Fruit fly (Drosophila melanogaster) whole organism, embryonic: ENCODE measurements around the gene pnr.
A peak's percentile ranks its signal among the peaks of the same experiment; 100 is the strongest.

Experiments used
- ATbp ChIP-seq: fragments of 200-800 bp; sonication (Bioruptor generic); optimal IDR thresholded peaks from 2 replicates; lab custom pipeline; 2017; ENCODE audit warnings: missing biosample characterization, mild to moderate bottlenecking, missing genetic modification characterization, missing genetic modification reagents
- Bteb2 ChIP-seq: fragments of 200-800 bp; sonication (Bioruptor generic); optimal IDR thresholded peaks from 2 replicates; lab custom pipeline; 2016; ENCODE audit warnings: missing biosample characterization, missing genetic modification characterization
- CG10431 ChIP-seq: fragments of 200-800 bp; sonication (Bioruptor generic); optimal IDR thresholded peaks from 3 replicates; lab custom pipeline; 2018; ENCODE audit warnings: missing biosample characterization, mild to moderate bottlenecking, missing genetic modification characterization
- CG11723 ChIP-seq: fragments of 200-800 bp; sonication (Bioruptor generic); optimal IDR thresholded peaks from 2 replicates; lab custom pipeline; 2017; ENCODE audit warnings: missing biosample characterization, mild to moderate bottlenecking, missing genetic modification characterization
- CG1233 ChIP-seq: fragments of 200-800 bp; sonication (Bioruptor generic); optimal IDR thresholded peaks from 4 replicates; lab custom pipeline; 2018; ENCODE audit warnings: missing biosample characterization, mild to moderate bottlenecking, missing genetic modification characterization
- CG15479 ChIP-seq: fragments of 200-800 bp; sonication (Bioruptor generic); optimal IDR thresholded peaks from 3 replicates; lab custom pipeline; 2019; ENCODE audit warnings: missing biosample characterization, mild to moderate bottlenecking, missing genetic modification characterization, moderate library complexity
- CG17328 ChIP-seq: fragments of 200-800 bp; sonication (Bioruptor generic); IDR thresholded peaks from 2 replicates; pipeline ENCODE4 v1.3.6; 2022; ENCODE audit warnings: missing biosample characterization, missing genetic modification characterization
- CG17359 ChIP-seq: fragments of 200-800 bp; sonication (Bioruptor generic); optimal IDR thresholded peaks from 3 replicates; lab custom pipeline; 2018; ENCODE audit warnings: missing biosample characterization, mild to moderate bottlenecking, missing genetic modification characterization, moderate library complexity
- CG17385 ChIP-seq: fragments of 200-800 bp; sonication (Bioruptor generic); optimal IDR thresholded peaks from 3 replicates; lab custom pipeline; 2018; ENCODE audit warnings: missing biosample characterization, mild to moderate bottlenecking, missing genetic modification characterization
- CG17612 ChIP-seq: fragments of 200-800 bp; sonication (Bioruptor generic); IDR thresholded peaks from 2 replicates; pipeline ENCODE4 v1.3.6; 2022; ENCODE audit warnings: missing biosample characterization, missing genetic modification characterization
- CG17912 ChIP-seq: fragments of 200-800 bp; sonication (Bioruptor generic); optimal IDR thresholded peaks from 2 replicates; lab custom pipeline; 2018; ENCODE audit warnings: missing biosample characterization, mild to moderate bottlenecking, missing genetic modification characterization
- CG2120 ChIP-seq: fragments of 200-800 bp; sonication (Bioruptor generic); optimal IDR thresholded peaks from 3 replicates; lab custom pipeline; 2016; ENCODE audit warnings: missing biosample characterization, missing genetic modification characterization
- CG2875 ChIP-seq: fragments of 200-800 bp; sonication (Bioruptor generic); optimal IDR thresholded peaks from 2 replicates; lab custom pipeline; 2017; ENCODE audit warnings: missing biosample characterization, mild to moderate bottlenecking, missing genetic modification characterization, missing genetic modification reagents
- CG3281 ChIP-seq: fragments of 200-800 bp; sonication (Bioruptor generic); optimal IDR thresholded peaks from 3 replicates; lab custom pipeline; 2017; ENCODE audit warnings: missing biosample characterization, mild to moderate bottlenecking, missing genetic modification characterization
- CG4360 ChIP-seq: fragments of 200-800 bp; sonication (Bioruptor generic); IDR thresholded peaks from 2 replicates; pipeline ENCODE4 v1.3.6; 2022; ENCODE audit warnings: missing biosample characterization, missing genetic modification characterization
- CG4424 ChIP-seq: fragments of 200-800 bp; sonication (Bioruptor generic); optimal IDR thresholded peaks from 3 replicates; lab custom pipeline; 2016; ENCODE audit warnings: missing biosample characterization, missing genetic modification characterization
- CG6654 ChIP-seq: fragments of 200-800 bp; sonication (Bioruptor generic); optimal IDR thresholded peaks from 2 replicates; lab custom pipeline; 2017; ENCODE audit warnings: missing biosample characterization, mild to moderate bottlenecking, missing genetic modification characterization
- CG6813 ChIP-seq: fragments of 200-800 bp; sonication (Bioruptor generic); optimal IDR thresholded peaks from 2 replicates; lab custom pipeline; 2017; ENCODE audit warnings: missing biosample characterization, missing genetic modification characterization, mild to moderate bottlenecking, moderate library complexity, missing genetic modification reagents
- CG8359 ChIP-seq: fragments of 200-800 bp; sonication (Bioruptor generic); optimal IDR thresholded peaks from 2 replicates; lab custom pipeline; 2017; ENCODE audit warnings: missing biosample characterization, mild to moderate bottlenecking, missing genetic modification characterization, borderline replicate concordance
- D ChIP-seq, 2 experiments: fragments of 200-800 bp in 1 of 2; fragments of >200 bp in 1 of 2; sonication (Bioruptor generic) in 1 of 2; optimal IDR thresholded peaks; 2 replicates in 1 of 2; 3 replicates in 1 of 2; lab custom pipeline; 2017; ENCODE audit warnings: mild to moderate bottlenecking in 1 of 2, missing biosample characterization in 1 of 2, missing genetic modification characterization in 1 of 2, missing genetic modification reagents in 1 of 2
- GATAe ChIP-seq: fragments of 200-800 bp; sonication (Bioruptor generic); conservative IDR thresholded peaks from 2 replicates; pipeline ENCODE4 v1.3.6; 2022; ENCODE audit warnings: missing biosample characterization, missing genetic modification characterization
- Gug ChIP-seq: fragments of 200-800 bp; sonication (Bioruptor generic); IDR thresholded peaks from 4 replicates; pipeline ENCODE4 v1.3.6; 2022; ENCODE audit warnings: missing biosample characterization, missing genetic modification characterization
- Hey ChIP-seq: fragments of 200-800 bp; sonication (Bioruptor generic); optimal IDR thresholded peaks from 3 replicates; lab custom pipeline; 2018; ENCODE audit warnings: missing biosample characterization, mild to moderate bottlenecking, missing genetic modification characterization
- HmgZ ChIP-seq: fragments of 200-800 bp; sonication (Bioruptor generic); optimal IDR thresholded peaks from 2 replicates; lab custom pipeline; 2018; ENCODE audit warnings: missing biosample characterization, mild to moderate bottlenecking, missing genetic modification characterization
- Med ChIP-seq: fragments of 200-800 bp; sonication (Bioruptor generic); peaks from one replicate; lab custom pipeline; 2016; ENCODE audit warnings: missing biosample characterization, missing genetic modification characterization, mild to moderate bottlenecking, inconsistent platforms, moderate library complexity
- Oaz ChIP-seq: fragments of 200-800 bp; sonication (Bioruptor generic); IDR thresholded peaks from 2 replicates; pipeline ENCODE4 v1.3.6; 2022; ENCODE audit warnings: missing biosample characterization, missing genetic modification characterization
- PHDP ChIP-seq: fragments of 200-800 bp; sonication (Bioruptor generic); optimal IDR thresholded peaks from 3 replicates; lab custom pipeline; 2018; ENCODE audit warnings: missing biosample characterization, mild to moderate bottlenecking, missing genetic modification characterization, moderate library complexity
- bcd ChIP-seq: fragments of 200-800 bp; sonication (Bioruptor generic); optimal IDR thresholded peaks from 2 replicates; lab custom pipeline; 2017; ENCODE audit warnings: missing biosample characterization, mild to moderate bottlenecking, missing genetic modification characterization
- crc ChIP-seq: fragments of 200-800 bp; sonication (Bioruptor generic); optimal IDR thresholded peaks from 2 replicates; lab custom pipeline; 2016; ENCODE audit warnings: missing biosample characterization, missing genetic modification characterization
- croc ChIP-seq: fragments of 200-800 bp; sonication (Bioruptor generic); conservative IDR thresholded peaks from 3 replicates; pipeline ENCODE4 v1.3.6; 2022; ENCODE audit warnings: missing biosample characterization, missing genetic modification characterization
- crol ChIP-seq: fragments of 200-800 bp; sonication (Bioruptor generic); IDR thresholded peaks from 2 replicates; pipeline ENCODE4 v1.3.6; 2022; ENCODE audit warnings: missing biosample characterization, missing genetic modification characterization
- fd102C ChIP-seq: fragments of 200-800 bp; sonication (Bioruptor generic); optimal IDR thresholded peaks from 2 replicates; lab custom pipeline; 2018; ENCODE audit warnings: missing biosample characterization, mild to moderate bottlenecking, missing genetic modification characterization, moderate library complexity
- fd64A ChIP-seq: fragments of 200-800 bp; sonication (Bioruptor generic); optimal IDR thresholded peaks from 3 replicates; lab custom pipeline; 2018; ENCODE audit warnings: missing biosample characterization, mild to moderate bottlenecking, missing genetic modification characterization
- hkb ChIP-seq, 2 experiments: fragments of 200-800 bp in 1 of 2; fragments of >200 bp in 1 of 2; sonication (Bioruptor generic) in 1 of 2; IDR thresholded peaks in 1 of 2; optimal IDR thresholded peaks in 1 of 2; 2 replicates each; pipeline versions ENCODE4 v1.3.6 to Lab custom; 2017 to 2022; ENCODE audit warnings: missing biosample characterization in 1 of 2, missing genetic modification characterization in 1 of 2
- kah ChIP-seq: fragments of 200-800 bp; sonication (Bioruptor generic); optimal IDR thresholded peaks from 2 replicates; lab custom pipeline; 2018; ENCODE audit warnings: missing biosample characterization, mild to moderate bottlenecking, missing genetic modification characterization
- ken ChIP-seq: fragments of 200-800 bp; sonication (Bioruptor generic); IDR thresholded peaks from 3 replicates; pipeline ENCODE4 v1.3.6; 2022; ENCODE audit warnings: missing biosample characterization, missing genetic modification characterization
- kni ChIP-seq: fragments of 200-800 bp; sonication (Bioruptor generic); optimal IDR thresholded peaks from 3 replicates; lab custom pipeline; 2017; ENCODE audit warnings: mild to moderate bottlenecking, missing biosample characterization, missing genetic modification reagents, missing genetic modification characterization
- lab ChIP-seq: fragments of 200-800 bp; sonication (Bioruptor generic); optimal IDR thresholded peaks from 3 replicates; lab custom pipeline; 2017; ENCODE audit warnings: missing biosample characterization, missing genetic modification characterization, mild to moderate bottlenecking, moderate library complexity, missing genetic modification reagents
- org-1 ChIP-seq: fragments of 200-800 bp; sonication (Bioruptor generic); optimal IDR thresholded peaks from 2 replicates; lab custom pipeline; 2017; ENCODE audit warnings: missing biosample characterization, missing genetic modification characterization
- otp ChIP-seq: fragments of 200-800 bp; sonication (Bioruptor generic); IDR thresholded peaks from 3 replicates; pipeline ENCODE4, ENCODE4 v1.3.6; 2022; ENCODE audit warnings: missing biosample characterization, missing genetic modification characterization
- pros ChIP-seq: fragments of 200-800 bp; sonication (Bioruptor generic); optimal IDR thresholded peaks from 3 replicates; lab custom pipeline; 2019; ENCODE audit warnings: missing biosample characterization, mild to moderate bottlenecking, missing genetic modification characterization, moderate library complexity
- ro ChIP-seq: fragments of 200-800 bp; sonication (Bioruptor generic); IDR thresholded peaks from 2 replicates; pipeline ENCODE4 v1.3.6; 2022; ENCODE audit warnings: missing biosample characterization, missing genetic modification characterization
- sima ChIP-seq: fragments of 200-800 bp; sonication (Bioruptor generic); optimal IDR thresholded peaks from 2 replicates; lab custom pipeline; 2016; ENCODE audit warnings: missing biosample characterization, missing genetic modification characterization
- sqz ChIP-seq: fragments of 200-800 bp; sonication (Bioruptor generic); optimal IDR thresholded peaks from 3 replicates; lab custom pipeline; 2018; ENCODE audit warnings: missing biosample characterization, mild to moderate bottlenecking, missing genetic modification characterization
- sug ChIP-seq: fragments of 200-800 bp; optimal IDR thresholded peaks from 2 replicates; lab custom pipeline; 2019; ENCODE audit warnings: missing biosample characterization, mild to moderate bottlenecking, missing genetic modification characterization, moderate library complexity
- tll ChIP-seq, 2 experiments: fragments of 200-800 bp in 1 of 2; fragments of >200 bp in 1 of 2; sonication (Bioruptor generic) in 1 of 2; optimal IDR thresholded peaks; 2 replicates each; lab custom pipeline; 2017 to 2019; ENCODE audit warnings: missing biosample characterization in 2 of 2, missing genetic modification characterization in 2 of 2, mild to moderate bottlenecking in 1 of 2, moderate library complexity in 1 of 2
- zen ChIP-seq: fragments of 200-800 bp; sonication (Bioruptor generic); optimal IDR thresholded peaks from 3 replicates; lab custom pipeline; 2018; ENCODE audit warnings: missing biosample characterization, mild to moderate bottlenecking, missing genetic modification characterization, moderate library complexity

The pnr gene

dm6 chr3R:16005943-16006342 lies 19.9 kb upstream of the pnr start (continued):
- no peak for TF ChIP-seq otp (GFP tag; lab: Robert Waterston, UW)
- TF ChIP-seq fd102C (GFP tag; lab: Kevin White, UChicago) = no peak
- no peak for TF ChIP-seq CG6654 (GFP tag; lab: Kevin White, UChicago)
- no peak for TF ChIP-seq ro (GFP tag; lab: Robert Waterston, UW)
- no peak for TF ChIP-seq Oaz (GFP tag; lab: Robert Waterston, UW)
- TF ChIP-seq CG11723 (GFP tag; lab: Kevin White, UChicago) = peak; percentile 52
- TF ChIP-seq lab (GFP tag; lab: Kevin White, UChicago) = peak; percentile 58
- peak; percentile 14 for TF ChIP-seq bcd (GFP tag; lab: Kevin White, UChicago)
- TF ChIP-seq org-1 (GFP tag; lab: Kevin White, UChicago) = peak; percentile 42
- peak; percentile 73 for TF ChIP-seq fd64A
- peak; percentile 36 for TF ChIP-seq CG4424 (GFP tag; lab: Kevin White, UChicago)
- peak; percentile 19 for TF ChIP-seq crc
- TF ChIP-seq D (optimal IDR thresholded peaks at IDR 0.05; lab: Kevin White, UChicago) = no peak
- TF ChIP-seq D (GFP tag; optimal IDR thresholded peaks at IDR 0.05; lab: Kevin White, UChicago) = peak; percentile 16
- peak; percentile 74 for TF ChIP-seq CG17359 (tag; lab: Kevin White, UChicago)
- TF ChIP-seq CG1233 (GFP tag; lab: Kevin White, UChicago) = peak; percentile 65
- TF ChIP-seq CG3281 (GFP tag; lab: Kevin White, UChicago) = peak; percentile 55
- TF ChIP-seq Bteb2 (GFP tag; lab: Kevin White, UChicago) = no peak
- peak; percentile 63 for TF ChIP-seq PHDP (tag; lab: Kevin White, UChicago)
- peak; percentile 49 for TF ChIP-seq CG17912
- no peak for TF ChIP-seq HmgZ
- TF ChIP-seq CG10431 (GFP tag; lab: Kevin White, UChicago) = peak; percentile 53
- peak; percentile 75 for TF ChIP-seq CG2875 (GFP tag; lab: Kevin White, UChicago)
- TF ChIP-seq ATbp (GFP tag; lab: Kevin White, UChicago) = peak; percentile 84

- TF ChIP-seq sqz (GFP tag; lab: Kevin White, UChicago) (peak; percentile 46), GATAe (GFP tag; lab: Robert Waterston, UW) (peak; percentile 87), hkb (optimal IDR thresholded peaks at IDR 0.05; lab: Kevin White, UChicago) (no peak), hkb (GFP tag; IDR thresholded peaks at IDR 0.05; lab: Robert Waterston, UW) (0 out of 2 replicates have a peak, but pooled peaks have one; percentile 15), tll (GFP tag; optimal IDR thresholded peaks at IDR 0.05; lab: Kevin White, UChicago) (peak in 1 of 2 experiments; percentile 80), CG2120 (no peak), zen (no peak), kah (no peak), CG15479 (GFP tag; lab: Kevin White, UChicago) (peak; percentile 55), pros (GFP tag; lab: Kevin White, UChicago) (peak; percentile 17), sima (GFP tag; lab: Kevin White, UChicago) (no peak), CG4360 (GFP tag; lab: Robert Waterston, UW) (peak; percentile 20), CG6813 (GFP tag; lab: Kevin White, UChicago) (peak; percentile 24), kni (GFP tag; lab: Kevin White, UChicago) (peak; percentile 47), CG8359 (GFP tag; lab: Kevin White, UChicago) (peak; percentile 16), CG17385 (peak; percentile 63), Gug (no peak), ken (GFP tag; lab: Robert Waterston, UW) (0 out of 3 replicates have a peak, but pooled peaks have one; percentile 5), CG17328 (no peak), Hey (no peak), Med (peak; percentile 73), croc (no peak), crol (GFP tag; lab: Robert Waterston, UW) (peak; percentile 66), sug (tag; lab: Kevin White, UChicago) (peak; percentile 35), CG17612 (no peak)
Measured at dm6 chr3R:16006806-16007556, 18.9 kb upstream of the pnr start.
